Worm (Caenorhabditis elegans): Measurements from ENCODE around the gene rpc-1.

ce11 chrIV:7188030-7188429 is 22.5 kb upstream of the rpc-1 start, which contains the start of gene C42D4.13:
- TF ChIP-seq nhr-11 (tag; optimal IDR thresholded peaks at IDR 0.05) (no peak), ceh-9 (tag; optimal IDR thresholded peaks at IDR 0.05) (no peak), nhr-237 (tag; optimal IDR thresholded peaks at IDR 0.05) (no peak), jun-1 (tag; optimal IDR thresholded peaks at IDR 0.05) (no peak), egl-5 (tag; optimal IDR thresholded peaks at IDR 0.05) (no peak), ceh-82 (tag; optimal IDR thresholded peaks at IDR 0.05) (no peak)
